Worm (Caenorhabditis elegans) whole organism, L3 larva: ENCODE measurements around the gene serp-1.1.

Experiments used
- ZK546.5 ChIP-seq: sonication (generic microtip); optimal IDR thresholded peaks from 2 replicates; lab custom pipeline; 2017; ENCODE audit warnings: missing biosample characterization, missing genetic modification characterization
- ama-1 ChIP-seq: fragments of 150-350 bp; optimal IDR thresholded peaks from 2 replicates; lab custom pipeline; 2018
- egl-27 ChIP-seq: sonication (generic microtip); optimal IDR thresholded peaks from 4 replicates; lab custom pipeline; 2017; ENCODE audit warnings: missing biosample characterization, missing genetic modification reagents, missing genetic modification characterization
- elt-3 ChIP-seq, 3 experiments: fragments of 150-350 bp in 1 of 3; sonication (generic microtip) in 2 of 3; optimal IDR thresholded peaks; 2 replicates in 2 of 3; 4 replicates in 1 of 3; lab custom pipeline; 2014 to 2017; ENCODE audit warnings: missing biosample characterization in 3 of 3, missing genetic modification characterization in 3 of 3
- lin-39 ChIP-seq: fragments of 150-350 bp; optimal IDR thresholded peaks from 2 replicates; lab custom pipeline; 2018; ENCODE audit warnings: missing biosample characterization, missing genetic modification reagents, missing genetic modification characterization
- nhr-237 ChIP-seq: fragments of 150-350 bp; optimal IDR thresholded peaks from 2 replicates; lab custom pipeline; 2014; ENCODE audit warnings: missing biosample characterization, missing genetic modification characterization

DNA sequence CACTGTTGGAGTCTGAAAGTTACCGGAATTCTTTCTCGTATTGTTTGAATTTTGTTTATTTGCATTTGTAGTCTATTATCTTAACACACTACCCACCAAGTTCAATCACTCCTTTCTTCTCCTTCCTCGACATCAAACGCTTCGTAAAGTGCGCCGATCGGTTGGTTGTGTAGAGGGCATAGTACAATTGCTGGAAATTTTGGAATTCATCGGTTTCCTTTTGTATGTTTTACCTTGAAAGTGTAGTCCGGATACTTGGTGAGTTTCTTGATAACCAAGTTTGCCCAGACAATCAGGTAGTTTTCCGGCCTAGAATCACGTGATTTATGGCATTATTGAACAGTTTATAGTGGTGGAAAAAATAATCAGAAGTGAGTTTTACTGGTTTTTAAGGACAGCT, 5.2 kb downstream of the serp-1.1 start:
- TF ChIP-seq nhr-237 (tag; lab: Kevin White, UChicago) (no peak), ZK546.5 (tag; lab: Kevin White, UChicago) (no peak), ama-1 (no peak), elt-3 (tag; optimal IDR thresholded peaks at IDR 0.05; lab: Kevin White, UChicago) (no peak), egl-27 (no peak), lin-39 (tag; lab: Kevin White, UChicago) (no peak)
